Fruit fly (Drosophila melanogaster) whole organism, embryonic: ENCODE data around the gene CG13085.

ENCODE experiments used
- ATbp ChIP-seq: fragments of 200-800 bp; sonication (Bioruptor generic); optimal IDR thresholded peaks from 2 replicates; lab custom pipeline; 2017; ENCODE audit warnings: missing biosample characterization, mild to moderate bottlenecking, missing genetic modification characterization, missing genetic modification reagents
- Antp ChIP-seq: fragments of 200-800 bp; sonication (Bioruptor generic); optimal IDR thresholded peaks from 3 replicates; lab custom pipeline; 2016; ENCODE audit warnings: missing biosample characterization, missing genetic modification characterization
- Awh ChIP-seq: fragments of 200-800 bp; sonication (Bioruptor generic); IDR thresholded peaks from 2 replicates; pipeline ENCODE4, ENCODE4 v1.3.6; 2022; ENCODE audit warnings: missing biosample characterization, missing genetic modification characterization
- CG10959 ChIP-seq: fragments of 200-800 bp; sonication (Bioruptor generic); IDR thresholded peaks from 2 replicates; pipeline ENCODE4 v1.3.6; 2022; ENCODE audit warnings: missing biosample characterization, missing genetic modification characterization
- CG11093 ChIP-seq: fragments of 200-800 bp; sonication (Bioruptor generic); IDR thresholded peaks from 3 replicates; pipeline ENCODE4 v1.3.6; 2022; ENCODE audit warnings: missing biosample characterization, missing genetic modification characterization
- CG11398 ChIP-seq: fragments of 200-800 bp; sonication (Bioruptor generic); optimal IDR thresholded peaks from 2 replicates; lab custom pipeline; 2016; ENCODE audit warnings: missing biosample characterization, missing genetic modification characterization
- CG12104 ChIP-seq: fragments of 200-800 bp; sonication (Bioruptor generic); optimal IDR thresholded peaks from 3 replicates; lab custom pipeline; 2016; ENCODE audit warnings: missing biosample characterization, missing genetic modification characterization
- CG12155 ChIP-seq: fragments of 200-800 bp; sonication (Bioruptor generic); optimal IDR thresholded peaks from 3 replicates; lab custom pipeline; 2016; ENCODE audit warnings: missing biosample characterization, missing genetic modification characterization
- CG15073 ChIP-seq: fragments of 200-800 bp; sonication (Bioruptor generic); optimal IDR thresholded peaks from 2 replicates; lab custom pipeline; 2016; ENCODE audit warnings: missing biosample characterization, missing genetic modification characterization
- CG17385 ChIP-seq: fragments of 200-800 bp; sonication (Bioruptor generic); optimal IDR thresholded peaks from 3 replicates; lab custom pipeline; 2018; ENCODE audit warnings: missing biosample characterization, mild to moderate bottlenecking, missing genetic modification characterization
- CG18599 ChIP-seq: fragments of 200-800 bp; sonication (Bioruptor generic); optimal IDR thresholded peaks from 3 replicates; lab custom pipeline; 2017; ENCODE audit warnings: missing biosample characterization, missing genetic modification characterization, mild to moderate bottlenecking, moderate library complexity, missing genetic modification reagents
- CG34376 ChIP-seq: fragments of 200-800 bp; sonication (Bioruptor generic); optimal IDR thresholded peaks from 2 replicates; lab custom pipeline; 2018; ENCODE audit warnings: missing biosample characterization, mild to moderate bottlenecking, missing genetic modification characterization
- CG3726 ChIP-seq: fragments of 200-800 bp; sonication (Bioruptor generic); IDR thresholded peaks from 3 replicates; pipeline ENCODE4, ENCODE4 v1.3.6; 2022; ENCODE audit warnings: missing biosample characterization, missing genetic modification characterization
- CG6689 ChIP-seq: fragments of 200-800 bp; sonication (Bioruptor generic); IDR thresholded peaks from 2 replicates; pipeline ENCODE4 v1.3.6; 2022; ENCODE audit warnings: missing biosample characterization, missing genetic modification characterization
- CG7963 ChIP-seq: fragments of 200-800 bp; sonication (Bioruptor generic); IDR thresholded peaks from 3 replicates; pipeline ENCODE4 v1.3.6; 2022; ENCODE audit warnings: missing biosample characterization, missing genetic modification characterization; ENCODE audit not compliant: partially characterized antibody
- CG9437 ChIP-seq: fragments of 200-800 bp; sonication (Bioruptor generic); optimal IDR thresholded peaks from 2 replicates; lab custom pipeline; 2018; ENCODE audit warnings: missing biosample characterization, mild to moderate bottlenecking, missing genetic modification characterization
- CG9609 ChIP-seq: fragments of 200-800 bp; sonication (Bioruptor generic); optimal IDR thresholded peaks from 3 replicates; lab custom pipeline; 2016; ENCODE audit warnings: missing biosample characterization, missing genetic modification characterization
- CrebB ChIP-seq: fragments of 200-800 bp; sonication (Bioruptor generic); optimal IDR thresholded peaks from 3 replicates; lab custom pipeline; 2018; ENCODE audit warnings: missing biosample characterization, mild to moderate bottlenecking, missing genetic modification characterization
- Dp ChIP-seq: fragments of 200-800 bp; sonication (Bioruptor generic); optimal IDR thresholded peaks from 2 replicates; lab custom pipeline; 2018; ENCODE audit warnings: missing biosample characterization, mild to moderate bottlenecking, missing genetic modification characterization, moderate library complexity
- GATAe ChIP-seq: fragments of 200-800 bp; sonication (Bioruptor generic); conservative IDR thresholded peaks from 2 replicates; pipeline ENCODE4 v1.3.6; 2022; ENCODE audit warnings: missing biosample characterization, missing genetic modification characterization
- Hr3 ChIP-seq: fragments of 200-800 bp; sonication (Bioruptor generic); optimal IDR thresholded peaks from 3 replicates; lab custom pipeline; 2016; ENCODE audit warnings: missing biosample characterization, missing genetic modification characterization
- Oli ChIP-seq: fragments of 200-800 bp; sonication (Bioruptor generic); optimal IDR thresholded peaks from 2 replicates; lab custom pipeline; 2018; ENCODE audit warnings: missing biosample characterization, mild to moderate bottlenecking, missing genetic modification characterization, moderate library complexity
- Pdp1 ChIP-seq, 2 experiments: fragments of 200-800 bp; sonication (Bioruptor generic); optimal IDR thresholded peaks; 3 replicates each; lab custom pipeline; 2016; ENCODE audit warnings: missing biosample characterization in 2 of 2, missing genetic modification characterization in 2 of 2, mild to moderate bottlenecking in 1 of 2, moderate library complexity in 1 of 2
- Side ChIP-seq: fragments of 200-800 bp; sonication (Bioruptor generic); optimal IDR thresholded peaks from 2 replicates; lab custom pipeline; 2016; ENCODE audit warnings: missing biosample characterization, missing genetic modification characterization
- TFAM ChIP-seq: fragments of 200-800 bp; sonication (Bioruptor generic); optimal IDR thresholded peaks from 2 replicates; lab custom pipeline; 2017; ENCODE audit warnings: missing biosample characterization, missing genetic modification characterization, inconsistent platforms
- ab ChIP-seq: fragments of 200-800 bp; sonication (Bioruptor generic); optimal IDR thresholded peaks from 2 replicates; lab custom pipeline; 2016; ENCODE audit warnings: missing biosample characterization, missing genetic modification characterization
- ac ChIP-seq: fragments of 200-800 bp; sonication (Bioruptor generic); optimal IDR thresholded peaks from 3 replicates; lab custom pipeline; 2017; ENCODE audit warnings: missing biosample characterization, mild to moderate bottlenecking, missing genetic modification characterization
- bbx ChIP-seq: fragments of 200-800 bp; sonication (Bioruptor generic); IDR thresholded peaks from 2 replicates; pipeline ENCODE4 v1.3.6; 2022; ENCODE audit warnings: missing biosample characterization, missing genetic modification characterization; ENCODE audit not compliant: partially characterized antibody
- crol ChIP-seq: fragments of 200-800 bp; sonication (Bioruptor generic); IDR thresholded peaks from 2 replicates; pipeline ENCODE4 v1.3.6; 2022; ENCODE audit warnings: missing biosample characterization, missing genetic modification characterization
- danr ChIP-seq: fragments of 200-800 bp; sonication (Bioruptor generic); IDR thresholded peaks from 2 replicates; pipeline ENCODE4 v1.3.6; 2022; ENCODE audit warnings: missing biosample characterization, missing genetic modification characterization
- esg ChIP-seq: fragments of 200-800 bp; sonication (Bioruptor generic); conservative IDR thresholded peaks from 2 replicates; pipeline ENCODE4 v1.3.6; 2022; ENCODE audit warnings: missing biosample characterization, missing genetic modification characterization
- eve ChIP-seq, 2 experiments: fragments of >200 bp; optimal IDR thresholded peaks; 2 replicates each; lab custom pipeline; 2017; ENCODE audit warnings: missing biosample characterization in 2 of 2, missing genetic modification characterization in 2 of 2
- ewg ChIP-seq: fragments of 200-800 bp; sonication (Bioruptor generic); optimal IDR thresholded peaks from 3 replicates; lab custom pipeline; 2017; ENCODE audit warnings: mild to moderate bottlenecking, missing biosample characterization, missing genetic modification reagents, missing genetic modification characterization
- gcm2 ChIP-seq: fragments of 200-800 bp; sonication (Bioruptor generic); optimal IDR thresholded peaks from 2 replicates; lab custom pipeline; 2016; ENCODE audit warnings: missing biosample characterization, missing genetic modification characterization
- ham ChIP-seq: fragments of 200-800 bp; sonication (Bioruptor generic); IDR thresholded peaks from 2 replicates; pipeline ENCODE4 v1.3.6; 2022; ENCODE audit warnings: missing biosample characterization, missing genetic modification characterization
- hbn ChIP-seq: fragments of 200-800 bp; sonication (Bioruptor generic); IDR thresholded peaks from 2 replicates; pipeline ENCODE4 v1.3.6; 2022; ENCODE audit warnings: missing biosample characterization, missing genetic modification characterization; ENCODE audit not compliant: partially characterized antibody
- inv ChIP-seq: fragments of 200-800 bp; sonication (Bioruptor generic); IDR thresholded peaks from 2 replicates; pipeline ENCODE4 v1.3.6; 2022; ENCODE audit warnings: missing biosample characterization, missing genetic modification characterization; ENCODE audit not compliant: partially characterized antibody
- jing ChIP-seq: fragments of 200-800 bp; sonication (Bioruptor generic); optimal IDR thresholded peaks from 2 replicates; lab custom pipeline; 2018; ENCODE audit warnings: missing biosample characterization, mild to moderate bottlenecking, missing genetic modification characterization
- klu ChIP-seq: fragments of 200-800 bp; sonication (Bioruptor generic); IDR thresholded peaks from 2 replicates; pipeline ENCODE4 v1.3.6; 2022; ENCODE audit warnings: missing biosample characterization, missing genetic modification characterization
- lab ChIP-seq: fragments of 200-800 bp; sonication (Bioruptor generic); optimal IDR thresholded peaks from 3 replicates; lab custom pipeline; 2017; ENCODE audit warnings: missing biosample characterization, missing genetic modification characterization, mild to moderate bottlenecking, moderate library complexity, missing genetic modification reagents
- lilli ChIP-seq: fragments of 200-800 bp; sonication (Bioruptor generic); optimal IDR thresholded peaks from 3 replicates; lab custom pipeline; 2016; ENCODE audit warnings: missing biosample characterization, missing genetic modification characterization
- pan ChIP-seq, 4 experiments: fragments of >200 bp in 3 of 4; fragments of 200-800 bp in 1 of 4; sonication (Bioruptor generic) in 1 of 4; optimal IDR thresholded peaks in 3 of 4; IDR thresholded peaks in 1 of 4; 2 replicates each; pipeline versions ENCODE4 v1.3.6 to Lab custom; 2017 to 2022; ENCODE audit warnings: missing biosample characterization in 2 of 4, missing genetic modification characterization in 2 of 4, mixed read lengths in 1 of 4
- seq ChIP-seq: fragments of 200-800 bp; sonication (Bioruptor generic); IDR thresholded peaks from 2 replicates; pipeline ENCODE4 v1.3.6; 2022; ENCODE audit warnings: missing biosample characterization, missing genetic modification characterization
- sim ChIP-seq: fragments of 200-800 bp; sonication (Bioruptor generic); IDR thresholded peaks from 2 replicates; pipeline ENCODE4 v1.3.6; 2022; ENCODE audit warnings: missing biosample characterization, missing genetic modification characterization
- slbo ChIP-seq: fragments of 200-800 bp; sonication (Bioruptor generic); IDR thresholded peaks from 2 replicates; pipeline ENCODE4 v1.3.6; 2022; ENCODE audit warnings: missing biosample characterization, missing genetic modification characterization
- sna ChIP-seq: fragments of 200-800 bp; sonication (Bioruptor generic); IDR thresholded peaks from 2 replicates; pipeline ENCODE4 v1.3.6; 2022; ENCODE audit warnings: missing biosample characterization, missing genetic modification characterization; ENCODE audit not compliant: partially characterized antibody
- stwl ChIP-seq: fragments of 200-800 bp; sonication (Bioruptor generic); optimal IDR thresholded peaks from 3 replicates; lab custom pipeline; 2018; ENCODE audit warnings: missing biosample characterization, mild to moderate bottlenecking, missing genetic modification characterization, moderate library complexity
- tin ChIP-seq: fragments of 200-800 bp; sonication (Bioruptor generic); optimal IDR thresholded peaks from 3 replicates; lab custom pipeline; 2016; ENCODE audit warnings: missing biosample characterization, missing genetic modification characterization
- vvl ChIP-seq: fragments of 200-800 bp; sonication (Bioruptor generic); IDR thresholded peaks from 2 replicates; pipeline ENCODE4 v1.3.6; 2022; ENCODE audit warnings: missing biosample characterization, missing genetic modification characterization
- yki ChIP-seq: fragments of >200 bp; optimal IDR thresholded peaks from 3 replicates; lab custom pipeline; 2018

CG13085 gene

DNA sequence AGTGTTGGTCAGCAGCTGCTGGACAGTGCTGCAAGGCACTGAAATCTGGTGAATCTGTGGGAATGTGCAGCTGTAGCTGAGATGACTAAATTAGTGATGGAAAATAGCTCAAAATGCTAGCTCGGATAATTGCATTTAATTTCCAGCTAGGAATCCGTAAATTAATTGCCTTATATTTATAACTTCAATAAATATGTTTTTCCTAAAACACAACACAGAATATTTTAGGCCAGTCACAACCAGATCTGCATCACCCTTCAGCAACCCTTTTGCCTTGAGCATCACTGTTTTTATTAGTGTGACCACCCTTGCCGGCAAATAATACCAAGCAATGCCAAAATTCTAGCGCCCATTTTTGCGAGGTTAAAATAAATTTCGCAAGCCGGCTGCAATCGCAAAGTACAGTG, 20.9 kb downstream of the CG13085 start, which contains the start of gene Hs2st:
TSS of gene Hs2st (minus strand) at position 17 of the 407 bp plus-strand sequence.
- TF ChIP-seq stwl (tag; lab: Kevin White, UChicago): peak; percentile 89
- TF ChIP-seq CG18599 (GFP tag; lab: Kevin White, UChicago): peak; percentile 91
- peak; percentile 91; the same call in 2 of the 3 replicates for TF ChIP-seq CG3726 (GFP tag; lab: Robert Waterston, UW)
- peak; percentile 29; the same call in 1 of the 2 replicates for TF ChIP-seq inv (GFP tag; lab: Robert Waterston, UW)
- peak; percentile 98 for TF ChIP-seq lilli (GFP tag; lab: Kevin White, UChicago)
- no peak for TF ChIP-seq hbn (GFP tag; lab: Robert Waterston, UW)
- peak; percentile 85 for TF ChIP-seq CG12104
- TF ChIP-seq klu (GFP tag; lab: Robert Waterston, UW): peak; percentile 94
- peak; percentile 93 for TF ChIP-seq lab
- TF ChIP-seq slbo (GFP tag; lab: Robert Waterston, UW): peak; percentile 98
- peak; percentile 91 for TF ChIP-seq Side (GFP tag; lab: Kevin White, UChicago)
- peak; percentile 84 for TF ChIP-seq gcm2 (GFP tag; lab: Kevin White, UChicago)
- TF ChIP-seq esg (GFP tag; lab: Robert Waterston, UW): peak; percentile 94
- peak; percentile 82 for TF ChIP-seq ewg (GFP tag; lab: Kevin White, UChicago)
- peak; percentile 85 for TF ChIP-seq Oli
- peak; percentile 73 for TF ChIP-seq GATAe (GFP tag; lab: Robert Waterston, UW)
- peak; percentile 89 for TF ChIP-seq danr (GFP tag; lab: Robert Waterston, UW)
- peak; percentile 67 for TF ChIP-seq Dp (GFP tag; lab: Kevin White, UChicago)
- no peak; the same call in 1 of the 2 replicates for TF ChIP-seq sna (GFP tag; lab: Robert Waterston, UW)
- TF ChIP-seq CG17385 (GFP tag; lab: Kevin White, UChicago): peak; percentile 82
- TF ChIP-seq CG11398 (GFP tag; lab: Kevin White, UChicago): peak; percentile 84
- TF ChIP-seq jing: peak; percentile 74
- peak; percentile 80 for TF ChIP-seq CrebB (tag; lab: Kevin White, UChicago)
- TF ChIP-seq seq (GFP tag; lab: Robert Waterston, UW): peak; percentile 86
- TF ChIP-seq CG9609 (GFP tag; lab: Kevin White, UChicago): peak; percentile 96
- TF ChIP-seq Awh: peak; percentile 79
- peak; percentile 78 for TF ChIP-seq ATbp (GFP tag; lab: Kevin White, UChicago)
- TF ChIP-seq CG34376 (GFP tag; lab: Kevin White, UChicago): peak; percentile 86
- TF ChIP-seq Antp (GFP tag; lab: Kevin White, UChicago): peak; percentile 96
- peak; percentile 59 for TF ChIP-seq ac
- peak; percentile 64; the same call in 1 of the 2 replicates for TF ChIP-seq sim (GFP tag; lab: Robert Waterston, UW)
- TF ChIP-seq ab: peak; percentile 92
- peak; percentile 97 for TF ChIP-seq Hr3 (GFP tag; lab: Kevin White, UChicago)
- TF ChIP-seq CG7963 (GFP tag; lab: Robert Waterston, UW): no peak
- TF ChIP-seq tin (GFP tag; lab: Kevin White, UChicago): peak; percentile 95
- peak; percentile 81 for TF ChIP-seq ham
- peak; percentile 95 for TF ChIP-seq CG12155 (GFP tag; lab: Kevin White, UChicago)
- peak; percentile 92 for TF ChIP-seq CG11093 (GFP tag; lab: Robert Waterston, UW)
- TF ChIP-seq CG6689 (GFP tag; lab: Robert Waterston, UW): peak; percentile 91
- TF ChIP-seq CG10959 (GFP tag; lab: Robert Waterston, UW): peak; percentile 86
- TF ChIP-seq crol (GFP tag; lab: Robert Waterston, UW): no peak; the same call in 1 of the 2 replicates
- TF ChIP-seq pan (optimal IDR thresholded peaks at IDR 0.05; lab: Kevin White, UChicago): no peak
- peak in 1 of 2 experiments; percentile 93 for TF ChIP-seq pan (GFP tag; optimal IDR thresholded peaks at IDR 0.05 in 1 of 2, IDR thresholded peaks at IDR 0.05 in 1 of 2)
- TF ChIP-seq TFAM (GFP tag; lab: Kevin White, UChicago): no peak
- no peak for TF ChIP-seq yki
- TF ChIP-seq vvl (GFP tag; lab: Robert Waterston, UW): peak; percentile 94
- peak in 1 of 2 experiments; percentile 81 for TF ChIP-seq eve (GFP tag; optimal IDR thresholded peaks at IDR 0.05; lab: Kevin White, UChicago)
- TF ChIP-seq CG15073: peak; percentile 80
- peak; percentile 69 for TF ChIP-seq CG9437
- peak; percentile 93 to 97 for TF ChIP-seq Pdp1 (GFP tag; optimal IDR thresholded peaks at IDR 0.05; lab: Kevin White, UChicago)
- no peak for TF ChIP-seq bbx (GFP tag; lab: Robert Waterston, UW)
